Fruit fly (Drosophila melanogaster) whole organism, adult: ENCODE measurements around the gene Nubp1.
A peak's percentile ranks its signal among the peaks of the same experiment; 100 is the strongest.

Experiments
- CG11617 ChIP-seq: fragments of 200-800 bp; sonication (Bioruptor generic); optimal IDR thresholded peaks from 2 replicates; lab custom pipeline; 2017; ENCODE audit warnings: mild to moderate bottlenecking, missing biosample characterization, missing genetic modification reagents, missing genetic modification characterization
- CG12768 ChIP-seq: fragments of 200-800 bp; sonication (Bioruptor generic); optimal IDR thresholded peaks from 2 replicates; lab custom pipeline; 2017; ENCODE audit warnings: missing biosample characterization, missing genetic modification characterization, mild to moderate bottlenecking, moderate library complexity, missing genetic modification reagents
- CG14711 ChIP-seq: fragments of 200-800 bp; sonication (Bioruptor generic); optimal IDR thresholded peaks from 2 replicates; lab custom pipeline; 2018; ENCODE audit warnings: missing biosample characterization, mild to moderate bottlenecking, missing genetic modification characterization, moderate library complexity
- CG1620 ChIP-seq: fragments of 200-800 bp; sonication (Bioruptor generic); optimal IDR thresholded peaks from 2 replicates; lab custom pipeline; 2016; ENCODE audit warnings: missing biosample characterization, missing genetic modification characterization
- CG33017 ChIP-seq: fragments of 200-800 bp; sonication (Bioruptor generic); optimal IDR thresholded peaks from 2 replicates; lab custom pipeline; 2018; ENCODE audit warnings: missing biosample characterization, mild to moderate bottlenecking, missing genetic modification characterization, moderate library complexity
- CG5204 ChIP-seq: fragments of 200-800 bp; sonication (Bioruptor generic); optimal IDR thresholded peaks from 2 replicates; lab custom pipeline; 2016; ENCODE audit warnings: missing biosample characterization, missing genetic modification characterization
- CG7045 ChIP-seq: fragments of 200-800 bp; sonication (Bioruptor generic); optimal IDR thresholded peaks from 2 replicates; lab custom pipeline; 2017; ENCODE audit warnings: missing biosample characterization, mild to moderate bottlenecking, missing genetic modification characterization
- CG7101 ChIP-seq: fragments of 200-800 bp; sonication (Bioruptor generic); optimal IDR thresholded peaks from 2 replicates; lab custom pipeline; 2018; ENCODE audit warnings: missing biosample characterization, mild to moderate bottlenecking, missing genetic modification characterization, moderate library complexity
- Clk ChIP-seq: fragments of 200-800 bp; sonication (Bioruptor generic); optimal IDR thresholded peaks from 2 replicates; lab custom pipeline; 2017; ENCODE audit warnings: missing biosample characterization, missing genetic modification characterization
- Crg-1 ChIP-seq: fragments of 200-800 bp; sonication (Bioruptor generic); optimal IDR thresholded peaks from 2 replicates; lab custom pipeline; 2016; ENCODE audit warnings: missing biosample characterization, missing genetic modification characterization
- Hr96 ChIP-seq: fragments of 200-800 bp; sonication (Bioruptor generic); optimal IDR thresholded peaks from 2 replicates; lab custom pipeline; 2016; ENCODE audit warnings: missing biosample characterization, missing genetic modification characterization
- Mnt ChIP-seq: fragments of 200-800 bp; sonication (Bioruptor generic); optimal IDR thresholded peaks from 2 replicates; lab custom pipeline; 2016; ENCODE audit warnings: missing biosample characterization, mild to moderate bottlenecking, missing genetic modification characterization
- bab1 ChIP-seq: fragments of 200-800 bp; sonication (Bioruptor generic); optimal IDR thresholded peaks from 3 replicates; lab custom pipeline; 2019; ENCODE audit warnings: missing biosample characterization, mild to moderate bottlenecking, missing genetic modification characterization, moderate library complexity
- cic ChIP-seq: fragments of 200-800 bp; sonication (Bioruptor generic); optimal IDR thresholded peaks from 2 replicates; lab custom pipeline; 2017; ENCODE audit warnings: missing biosample characterization, mild to moderate bottlenecking, missing genetic modification characterization, moderate library complexity
- cnc ChIP-seq, 2 experiments: fragments of >200 bp; optimal IDR thresholded peaks; 2 replicates each; lab custom pipeline; 2017
- kay ChIP-seq: fragments of 200-800 bp; sonication (Bioruptor generic); peaks from one replicate; lab custom pipeline; 2016; ENCODE audit warnings: missing biosample characterization, missing genetic modification characterization, borderline replicate concordance
- ovo ChIP-seq: fragments of 200-800 bp; sonication (Bioruptor generic); optimal IDR thresholded peaks from 2 replicates; lab custom pipeline; 2016; ENCODE audit warnings: missing biosample characterization, missing genetic modification characterization
- pad ChIP-seq: fragments of 200-800 bp; sonication (Bioruptor generic); optimal IDR thresholded peaks from 3 replicates; lab custom pipeline; 2017; ENCODE audit warnings: missing biosample characterization, missing genetic modification characterization, mild to moderate bottlenecking, moderate library complexity, missing genetic modification reagents
- tj ChIP-seq: fragments of 200-800 bp; sonication (Bioruptor generic); optimal IDR thresholded peaks from 3 replicates; lab custom pipeline; 2017; ENCODE audit warnings: missing biosample characterization, mild to moderate bottlenecking, missing genetic modification characterization, moderate library complexity
- toe ChIP-seq: fragments of 200-800 bp; sonication (Bioruptor generic); optimal IDR thresholded peaks from 2 replicates; lab custom pipeline; 2016; ENCODE audit warnings: missing biosample characterization, missing genetic modification characterization

The Nubp1 gene

DNA sequence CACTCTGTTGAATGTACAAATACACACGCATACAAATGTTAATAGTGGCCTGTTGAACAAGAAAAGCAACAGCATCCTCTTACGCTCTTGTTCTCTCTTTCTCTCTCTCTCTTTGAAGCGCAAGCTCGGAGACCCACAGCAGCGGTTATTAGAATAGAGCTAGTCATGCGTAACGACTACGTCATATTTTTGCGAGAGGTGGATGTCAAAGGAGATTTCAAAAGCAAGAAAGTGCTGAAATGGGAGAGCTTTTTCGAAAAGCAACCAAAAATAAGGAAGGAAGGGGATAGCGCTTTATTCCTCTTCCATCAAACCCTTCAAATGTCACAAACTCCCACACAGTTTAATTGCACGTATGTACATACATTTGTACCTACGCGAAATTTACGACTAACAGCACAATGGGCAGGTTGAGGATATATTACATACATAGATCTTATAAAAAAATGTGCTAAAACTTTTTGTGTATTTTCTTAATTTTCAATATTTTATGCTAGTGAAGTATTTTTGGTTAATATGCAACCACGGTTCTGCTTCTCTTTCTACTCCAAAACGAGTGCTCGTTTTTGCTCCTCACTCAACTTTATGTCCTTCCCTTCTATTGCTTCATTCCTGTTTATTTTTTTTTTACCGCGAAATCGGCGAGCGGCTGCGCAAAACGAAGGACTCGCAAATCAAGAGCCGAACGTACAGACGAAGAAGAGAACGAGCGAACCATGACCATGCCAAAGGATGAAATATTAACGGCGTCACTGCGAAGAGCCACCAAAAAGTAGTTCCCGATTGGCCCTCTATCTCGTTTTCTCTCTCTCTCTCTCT, 42.3 kb upstream of the Nubp1 start:
- peak; percentile 85 for TF ChIP-seq kay (GFP tag; lab: Kevin White, UChicago)
- TF ChIP-seq CG5204 (GFP tag; lab: Kevin White, UChicago): peak; percentile 32
- TF ChIP-seq cic (GFP tag; lab: Kevin White, UChicago): no peak
- TF ChIP-seq CG14711: no peak

dm6 chr2L:16690619-16690908, 41.8 kb upstream of the Nubp1 start:
- no peak for TF ChIP-seq bab1
- TF ChIP-seq pad (GFP tag; lab: Kevin White, UChicago): no peak
- TF ChIP-seq toe (GFP tag; lab: Kevin White, UChicago): no peak
- TF ChIP-seq Mnt (GFP tag; lab: Kevin White, UChicago): peak; percentile 2

DNA sequence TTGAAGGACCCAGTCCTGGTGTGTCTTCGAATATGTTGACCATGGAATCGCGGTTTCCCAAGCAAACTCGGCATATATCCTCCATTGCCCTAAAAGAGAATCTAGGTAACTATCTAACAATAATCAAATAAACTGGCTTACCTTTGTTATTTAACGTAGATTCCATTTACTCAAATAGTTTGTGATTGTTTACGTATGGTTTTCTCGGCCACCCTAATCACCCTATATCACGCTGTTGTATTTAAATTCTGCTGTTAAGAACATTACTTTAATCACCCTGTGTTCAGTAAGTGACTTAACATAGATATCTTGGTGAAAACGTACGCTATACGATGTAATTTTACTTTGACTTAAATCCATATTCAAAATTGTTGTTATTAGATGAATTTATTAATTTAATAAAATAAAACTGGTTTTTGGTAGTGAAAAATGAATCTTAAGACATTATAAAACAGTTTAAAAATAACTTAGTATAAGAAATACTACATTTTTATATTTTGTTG, 29.3 kb upstream of the Nubp1 start:
- TF ChIP-seq bab1: peak; percentile 6
- TF ChIP-seq pad (GFP tag; lab: Kevin White, UChicago): no peak

- peak; percentile 71 for TF ChIP-seq toe (GFP tag; lab: Kevin White, UChicago)
- TF ChIP-seq cnc (optimal IDR thresholded peaks at IDR 0.05; lab: Kevin White, UChicago): no peak
- peak; percentile 26 for TF ChIP-seq Mnt (GFP tag; lab: Kevin White, UChicago)
- TF ChIP-seq Crg-1: peak; percentile 58
- peak; percentile 4 for TF ChIP-seq tj (GFP tag; lab: Kevin White, UChicago)
- no peak for TF ChIP-seq CG14711
- peak; percentile 72 for TF ChIP-seq bab1
- TF ChIP-seq CG7101 (tag; lab: Kevin White, UChicago): peak; percentile 56
- no peak for TF ChIP-seq ovo (GFP tag; lab: Kevin White, UChicago)
- TF ChIP-seq cic (GFP tag; lab: Kevin White, UChicago): no peak
- peak; percentile 62 for TF ChIP-seq CG7045 (GFP tag; lab: Kevin White, UChicago)
- peak; percentile 29 for TF ChIP-seq Hr96 (GFP tag; lab: Kevin White, UChicago)
- no peak for TF ChIP-seq pad (GFP tag; lab: Kevin White, UChicago)
- TF ChIP-seq kay (GFP tag; lab: Kevin White, UChicago): peak; percentile 73
- peak; percentile 43 for TF ChIP-seq CG11617 (GFP tag; lab: Kevin White, UChicago)
- TF ChIP-seq Clk (GFP tag; lab: Kevin White, UChicago): no peak
- no peak for TF ChIP-seq CG12768 (GFP tag; lab: Kevin White, UChicago)
- peak; percentile 15 for TF ChIP-seq CG33017
- peak; percentile 74 for TF ChIP-seq CG5204 (GFP tag; lab: Kevin White, UChicago)
- TF ChIP-seq CG1620 (GFP tag; lab: Kevin White, UChicago): peak; percentile 66
Observed at dm6 chr2L:16703753-16704152, 28.6 kb upstream of the Nubp1 start.

DNA sequence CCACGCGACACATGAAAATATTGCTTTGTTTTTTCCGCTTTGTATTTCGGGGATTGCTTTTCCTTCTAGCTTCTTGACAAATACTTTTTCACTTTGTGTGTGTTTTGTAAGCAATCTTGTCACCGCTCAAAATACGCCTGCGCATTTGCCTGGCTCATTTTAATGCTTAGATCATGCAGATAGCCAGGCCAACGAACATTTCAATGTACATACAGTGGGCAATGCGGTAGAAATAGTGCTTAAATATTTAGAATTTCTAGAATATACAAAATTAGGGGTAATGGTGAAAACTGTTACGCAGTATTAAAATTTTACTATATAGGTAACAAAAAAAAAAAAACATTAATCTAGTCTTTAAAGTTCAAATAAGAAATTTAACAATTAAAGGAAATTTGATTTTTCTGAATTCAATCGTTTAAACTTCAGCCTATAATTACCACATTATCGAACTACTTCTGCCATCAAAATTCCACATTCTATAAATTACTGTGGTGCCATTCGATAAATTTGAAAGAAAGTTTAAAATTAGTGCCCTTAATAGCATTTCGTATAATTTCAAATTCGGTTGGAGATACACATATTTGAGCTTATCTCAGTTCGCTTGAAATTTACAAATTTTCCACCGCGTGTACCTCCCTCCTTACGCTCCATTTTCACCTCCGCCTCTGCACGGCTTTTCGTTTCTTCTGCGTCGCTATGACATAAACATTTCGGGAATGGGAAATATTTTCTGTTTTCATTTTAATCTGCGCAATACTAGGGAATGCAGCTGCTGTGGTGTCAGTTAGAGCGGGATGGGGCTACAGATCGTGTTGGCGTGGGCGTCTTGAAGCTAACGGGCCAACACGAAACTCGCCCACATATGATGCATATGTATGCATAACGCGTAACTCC, 25.2 kb upstream of the Nubp1 start:
- TF ChIP-seq tj (GFP tag; lab: Kevin White, UChicago) (peak; percentile 83), CG7045 (GFP tag; lab: Kevin White, UChicago) (no peak), CG11617 (GFP tag; lab: Kevin White, UChicago) (no peak), kay (GFP tag; lab: Kevin White, UChicago) (peak; percentile 49), bab1 (peak; percentile 22), cic (GFP tag; lab: Kevin White, UChicago) (no peak)

- peak; percentile 62 for TF ChIP-seq CG5204 (GFP tag; lab: Kevin White, UChicago)
- peak; percentile 23 for TF ChIP-seq CG7101 (tag; lab: Kevin White, UChicago)
- peak; percentile 67 for TF ChIP-seq CG33017
- no peak for TF ChIP-seq cnc (optimal IDR thresholded peaks at IDR 0.05; lab: Kevin White, UChicago)
- peak; percentile 53 for TF ChIP-seq CG7045 (GFP tag; lab: Kevin White, UChicago)
- TF ChIP-seq toe (GFP tag; lab: Kevin White, UChicago): no peak
- TF ChIP-seq CG11617 (GFP tag; lab: Kevin White, UChicago): peak; percentile 38
- TF ChIP-seq tj (GFP tag; lab: Kevin White, UChicago): peak; percentile 29
Observed at dm6 chr2L:16709693-16710092, 22.7 kb upstream of the Nubp1 start.

DNA sequence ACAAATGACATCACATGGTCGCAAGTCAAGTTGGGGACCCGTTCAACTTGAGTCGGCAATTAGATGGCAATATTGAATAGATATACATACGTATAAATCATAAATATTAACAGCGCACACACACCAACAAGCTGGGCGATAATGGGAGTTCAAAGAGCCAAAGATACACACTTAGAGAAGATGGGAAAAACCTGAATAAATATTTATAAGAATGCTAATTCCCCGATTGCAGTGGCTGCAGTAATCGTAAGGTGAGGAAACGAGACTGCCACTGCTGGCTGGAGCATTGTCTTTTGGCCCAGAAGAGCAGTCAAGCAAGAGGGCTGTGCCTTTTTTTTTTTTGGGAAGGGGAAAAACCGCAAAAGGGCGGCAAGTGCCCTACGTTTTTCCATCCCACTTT, 22.1 kb upstream of the Nubp1 start:
- TF ChIP-seq Crg-1: no peak
- TF ChIP-seq kay (GFP tag; lab: Kevin White, UChicago): no peak
- TF ChIP-seq toe (GFP tag; lab: Kevin White, UChicago): no peak
- TF ChIP-seq Clk (GFP tag; lab: Kevin White, UChicago): no peak
- TF ChIP-seq cnc (optimal IDR thresholded peaks at IDR 0.05; lab: Kevin White, UChicago): no peak
- no peak for TF ChIP-seq CG12768 (GFP tag; lab: Kevin White, UChicago)
- no peak for TF ChIP-seq CG14711
- no peak for TF ChIP-seq CG1620 (GFP tag; lab: Kevin White, UChicago)
- no peak for TF ChIP-seq cic (GFP tag; lab: Kevin White, UChicago)
- TF ChIP-seq CG11617 (GFP tag; lab: Kevin White, UChicago): no peak
- no peak for TF ChIP-seq Hr96 (GFP tag; lab: Kevin White, UChicago)
- TF ChIP-seq tj (GFP tag; lab: Kevin White, UChicago): no peak
- no peak for TF ChIP-seq pad (GFP tag; lab: Kevin White, UChicago)
- no peak for TF ChIP-seq CG5204 (GFP tag; lab: Kevin White, UChicago)
- no peak for TF ChIP-seq CG7101 (tag; lab: Kevin White, UChicago)
- TF ChIP-seq bab1: no peak
- TF ChIP-seq ovo (GFP tag; lab: Kevin White, UChicago): no peak
- no peak for TF ChIP-seq CG33017
- TF ChIP-seq Mnt (GFP tag; lab: Kevin White, UChicago): no peak
- TF ChIP-seq CG7045 (GFP tag; lab: Kevin White, UChicago): no peak
